Fruit fly (Drosophila melanogaster): ENCODE measurements around the gene sphinx1.

DNA sequence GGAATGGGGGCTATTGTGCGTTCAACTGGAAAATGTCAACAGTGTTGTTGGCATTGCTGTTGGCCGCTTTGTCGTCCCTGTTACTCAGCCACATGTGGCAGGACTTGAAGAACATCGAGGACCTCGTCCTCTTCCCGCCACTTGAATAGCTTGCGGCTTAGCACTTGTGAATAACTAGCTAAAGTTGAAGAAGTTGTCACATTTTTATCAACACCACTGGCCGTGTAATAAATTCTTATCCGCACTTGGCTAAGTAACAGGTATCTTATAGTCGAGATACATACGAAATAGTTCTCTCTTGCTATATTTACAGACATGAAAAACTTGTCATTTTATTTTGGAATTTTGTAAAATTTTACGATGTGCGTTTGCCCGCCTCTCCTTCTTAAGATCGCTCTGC lies 36.1 kb upstream of the sphinx1 start, which contains the start of gene CG43292:
- no peak for TF ChIP-seq CG8478 (optimal IDR thresholded peaks at IDR 0.05)
- TF ChIP-seq CTCF (optimal IDR thresholded peaks at IDR 0.05): no peak
